Fruit fly (Drosophila melanogaster) S2 (cell line): ENCODE measurements around the gene alphaTub67C.

Experiments used
- CG8478 ChIP-seq: fragments of >200 bp; optimal IDR thresholded peaks from 2 replicates; lab custom pipeline; 2018
- CTCF ChIP-seq, 2 experiments: fragments of >200 bp; optimal IDR thresholded peaks; 2 replicates each; lab custom pipeline; 2018

dm6 chr3L:9712066-9712789, 31.2 kb downstream of the alphaTub67C start:
- no peak for TF ChIP-seq CTCF (optimal IDR thresholded peaks at IDR 0.05; lab: Kevin White, UChicago)
- TF ChIP-seq CG8478: no peak
